Worm (Caenorhabditis elegans) whole organism, L4 larva: ENCODE measurements around the gene F13H10.9.

Experiments used
- D1046.2 ChIP-seq: fragments of 200-800 bp; sonication (Bioruptor generic); IDR thresholded peaks from 2 replicates; pipeline ENCODE4 v1.3.6; 2022; ENCODE audit warnings: missing genetic modification characterization, missing compliant biosample characterization
- F26F4.8 ChIP-seq: fragments of 200-800 bp; sonication (Bioruptor generic); conservative IDR thresholded peaks from 2 replicates; pipeline ENCODE4 v1.3.6; 2022; ENCODE audit warnings: missing genetic modification characterization, missing compliant biosample characterization
- F49E8.2 ChIP-seq: sonication (generic microtip); optimal IDR thresholded peaks from 2 replicates; lab custom pipeline; 2016; ENCODE audit warnings: missing compliant biosample characterization, mild to moderate bottlenecking, missing genetic modification characterization, borderline replicate concordance
- R02D3.7 ChIP-seq: fragments of 150-350 bp; sonication (generic microtip); optimal IDR thresholded peaks from 3 replicates; lab custom pipeline; 2014; ENCODE audit warnings: missing biosample characterization, missing genetic modification characterization
- Y105C5A.15 ChIP-seq: fragments of 200-800 bp; sonication (Bioruptor generic); IDR thresholded peaks from 2 replicates; pipeline ENCODE4 v1.3.6; 2022; ENCODE audit warnings: missing genetic modification characterization, missing compliant biosample characterization
- Y5F2A.4 ChIP-seq: fragments of 200-800 bp; sonication (Bioruptor generic); optimal IDR thresholded peaks from 2 replicates; lab custom pipeline; 2018; ENCODE audit warnings: mild to moderate bottlenecking, missing genetic modification characterization, missing compliant biosample characterization
- ceh-20 ChIP-seq: fragments of 200-800 bp; sonication (Bioruptor generic); IDR thresholded peaks from 2 replicates; pipeline ENCODE4 v1.3.6; 2022; ENCODE audit warnings: missing genetic modification reagents, missing genetic modification characterization, missing compliant biosample characterization
- ceh-82 ChIP-seq: sonication (generic microtip); optimal IDR thresholded peaks from 2 replicates; lab custom pipeline; 2017; ENCODE audit warnings: missing biosample characterization, missing genetic modification characterization
- ces-1 ChIP-seq: fragments of 150-350 bp; sonication (generic microtip); optimal IDR thresholded peaks from 4 replicates; lab custom pipeline; 2014; ENCODE audit warnings: missing biosample characterization, missing genetic modification reagents, missing genetic modification characterization
- cey-2 ChIP-seq: sonication (generic microtip); optimal IDR thresholded peaks from 3 replicates; lab custom pipeline; 2017; ENCODE audit warnings: missing genetic modification characterization, mild to moderate bottlenecking, missing compliant biosample characterization, antibody characterized with exemption, borderline replicate concordance; ENCODE audit not compliant: insufficient read depth
- ctbp-1 ChIP-seq: fragments of 200-800 bp; sonication (Bioruptor generic); IDR thresholded peaks from 2 replicates; pipeline ENCODE4 v1.3.6; 2022; ENCODE audit warnings: missing genetic modification reagents, missing genetic modification characterization, missing compliant biosample characterization
- daf-16 ChIP-seq, 3 experiments: sonication (generic microtip); optimal IDR thresholded peaks; 2 replicates each; lab custom pipeline; 2016 to 2017; ENCODE audit warnings: missing genetic modification characterization in 3 of 3, missing genetic modification reagents in 3 of 3, mild to moderate bottlenecking in 2 of 3, missing compliant biosample characterization in 2 of 3, missing biosample characterization in 1 of 3, moderate library complexity in 1 of 3
- dmd-6 ChIP-seq: fragments of 200-800 bp; sonication (Bioruptor generic); IDR thresholded peaks from 2 replicates; pipeline ENCODE4 v1.3.6; 2022; ENCODE audit warnings: missing genetic modification reagents, missing genetic modification characterization, missing compliant biosample characterization
- dmd-8 ChIP-seq: fragments of 200-800 bp; sonication (Bioruptor generic); IDR thresholded peaks from 2 replicates; pipeline ENCODE4 v1.3.6; 2022; ENCODE audit warnings: missing genetic modification characterization, missing compliant biosample characterization
- dpl-1 ChIP-seq: fragments of 150-350 bp; optimal IDR thresholded peaks from 2 replicates; lab custom pipeline; 2014; ENCODE audit warnings: missing biosample characterization, missing genetic modification reagents, missing genetic modification characterization
- duxl-1 ChIP-seq: sonication (generic microtip); optimal IDR thresholded peaks from 2 replicates; lab custom pipeline; 2016; ENCODE audit warnings: mild to moderate bottlenecking, missing genetic modification characterization, moderate library complexity, missing compliant biosample characterization; ENCODE audit not compliant: poor library complexity
- dve-1 ChIP-seq: sonication (generic microtip); optimal IDR thresholded peaks from 2 replicates; lab custom pipeline; 2017; ENCODE audit warnings: antibody characterized with exemption, mild to moderate bottlenecking, missing genetic modification characterization, missing compliant biosample characterization; ENCODE audit not compliant: insufficient read depth
- egl-43 ChIP-seq: fragments of 200-800 bp; sonication (Bioruptor generic); IDR thresholded peaks from 2 replicates; pipeline ENCODE4 v1.3.6; 2022; ENCODE audit warnings: missing genetic modification reagents, missing genetic modification characterization, missing compliant biosample characterization
- fos-1 ChIP-seq: fragments of 150-350 bp; optimal IDR thresholded peaks from 2 replicates; lab custom pipeline; 2014; ENCODE audit warnings: missing biosample characterization, missing genetic modification characterization
- hlh-30 ChIP-seq: sonication (generic microtip); optimal IDR thresholded peaks from 2 replicates; lab custom pipeline; 2017; ENCODE audit warnings: antibody characterized with exemption, mild to moderate bottlenecking, missing genetic modification characterization, missing compliant biosample characterization; ENCODE audit not compliant: insufficient read depth
- lim-7 ChIP-seq: fragments of 200-800 bp; sonication (Bioruptor generic); IDR thresholded peaks from 2 replicates; pipeline ENCODE4 v1.3.6; 2022; ENCODE audit warnings: missing genetic modification characterization, missing compliant biosample characterization
- lin-13 ChIP-seq: fragments of 150-350 bp; optimal IDR thresholded peaks from 2 replicates; lab custom pipeline; 2014; ENCODE audit warnings: missing biosample characterization, missing genetic modification reagents, missing genetic modification characterization
- lin-29 ChIP-seq: fragments of 200-800 bp; sonication (Bioruptor generic); IDR thresholded peaks from 2 replicates; pipeline ENCODE4 v1.3.6; 2022; ENCODE audit warnings: missing genetic modification reagents, missing genetic modification characterization, missing compliant biosample characterization
- lin-38 ChIP-seq: fragments of 200-800 bp; sonication (Bioruptor generic); IDR thresholded peaks from 2 replicates; pipeline ENCODE4 v1.3.6; 2022; ENCODE audit warnings: missing genetic modification reagents, missing genetic modification characterization, missing compliant biosample characterization
- madf-9 ChIP-seq: fragments of 200-800 bp; sonication (Bioruptor generic); conservative IDR thresholded peaks from 2 replicates; pipeline ENCODE4 v1.3.6; 2022; ENCODE audit warnings: missing genetic modification reagents, missing genetic modification characterization, missing compliant biosample characterization
- mdl-1 ChIP-seq, 2 experiments: fragments of 150-350 bp in 1 of 2; sonication (generic microtip) in 1 of 2; optimal IDR thresholded peaks; 2 replicates each; lab custom pipeline; 2014 to 2017; ENCODE audit warnings: missing biosample characterization in 2 of 2, missing genetic modification characterization in 2 of 2
- mdt-29 ChIP-seq: fragments of 200-800 bp; sonication (Bioruptor generic); IDR thresholded peaks from 2 replicates; pipeline ENCODE4 v1.3.6; 2022; ENCODE audit warnings: missing genetic modification reagents, missing genetic modification characterization, missing compliant biosample characterization
- mxl-3 ChIP-seq: fragments of 200-800 bp; sonication (Bioruptor generic); optimal IDR thresholded peaks from 2 replicates; lab custom pipeline; 2018; ENCODE audit warnings: mild to moderate bottlenecking, missing genetic modification characterization, missing compliant biosample characterization
- nhr-10 ChIP-seq: fragments of 150-350 bp; optimal IDR thresholded peaks from 2 replicates; lab custom pipeline; 2014; ENCODE audit warnings: missing biosample characterization, missing genetic modification characterization
- nhr-237 ChIP-seq: sonication (generic microtip); optimal IDR thresholded peaks from 2 replicates; lab custom pipeline; 2017; ENCODE audit warnings: missing biosample characterization, missing genetic modification characterization
- nhr-28 ChIP-seq: fragments of 150-350 bp; optimal IDR thresholded peaks from 2 replicates; lab custom pipeline; 2014; ENCODE audit warnings: missing biosample characterization, missing genetic modification characterization
- nhr-6 ChIP-seq: fragments of 150-350 bp; optimal IDR thresholded peaks from 2 replicates; lab custom pipeline; 2014; ENCODE audit warnings: missing biosample characterization, missing genetic modification characterization
- php-3 ChIP-seq: fragments of 200-800 bp; sonication (Bioruptor generic); IDR thresholded peaks from 2 replicates; pipeline ENCODE4 v1.3.6; 2022; ENCODE audit warnings: missing genetic modification reagents, missing genetic modification characterization, missing compliant biosample characterization
- rbr-2 ChIP-seq: sonication (generic microtip); optimal IDR thresholded peaks from 2 replicates; lab custom pipeline; 2016; ENCODE audit warnings: missing genotype, missing genetic modification characterization, missing compliant biosample characterization
- set-16 ChIP-seq: fragments of 200-800 bp; sonication (Bioruptor generic); IDR thresholded peaks from 2 replicates; pipeline ENCODE4 v1.3.6; 2022; ENCODE audit warnings: missing genetic modification reagents, missing genetic modification characterization, missing compliant biosample characterization
- tra-1 ChIP-seq: fragments of 200-800 bp; sonication (Bioruptor generic); IDR thresholded peaks from 2 replicates; pipeline ENCODE4 v1.3.6; 2022; ENCODE audit warnings: missing genetic modification reagents, missing genetic modification characterization, missing compliant biosample characterization
- zfp-2 ChIP-seq: sonication (generic microtip); optimal IDR thresholded peaks from 2 replicates; lab custom pipeline; 2016; ENCODE audit warnings: mild to moderate bottlenecking, missing genetic modification characterization, missing compliant biosample characterization
- ztf-7 ChIP-seq: fragments of 150-350 bp; optimal IDR thresholded peaks from 2 replicates; lab custom pipeline; 2014; ENCODE audit warnings: missing biosample characterization, missing genetic modification characterization

F13H10.9 gene

ce11 chrIV:11027560-11027959, 25.8 kb downstream of the F13H10.9 start (continued):
- TF ChIP-seq ceh-20 (no peak), set-16 (GFP tag; lab: Robert Waterston, UW) (no peak), dpl-1 (GFP tag; lab: Kevin White, UChicago) (peak; percentile 56), F49E8.2 (no peak), fos-1 (tag; lab: Kevin White, UChicago) (no peak), Y5F2A.4 (GFP tag; lab: Kevin White, UChicago) (no peak), Y105C5A.15 (no peak), nhr-237 (tag; lab: Kevin White, UChicago) (no peak), D1046.2 (GFP tag; lab: Robert Waterston, UW) (no peak), mdt-29 (GFP tag; lab: Robert Waterston, UW) (0 out of 2 replicates have a peak, but pooled peaks have one; percentile 16), ceh-82 (no peak), mxl-3 (GFP tag; lab: Kevin White, UChicago) (peak; percentile 48), rbr-2 (tag; lab: Kevin White, UChicago) (peak; percentile 82), lin-38 (GFP tag; lab: Robert Waterston, UW) (peak; percentile 52), nhr-6 (tag; lab: Kevin White, UChicago) (peak; percentile 91), nhr-10 (tag; lab: Kevin White, UChicago) (no peak), egl-43 (GFP tag; lab: Robert Waterston, UW) (no peak), zfp-2 (tag; lab: Kevin White, UChicago) (no peak), madf-9 (GFP tag; lab: Robert Waterston, UW) (no peak), F26F4.8 (GFP tag; lab: Robert Waterston, UW) (no peak), php-3 (GFP tag; lab: Robert Waterston, UW) (0 out of 2 replicates have a peak, but pooled peaks have one; percentile 38), R02D3.7 (tag; lab: Kevin White, UChicago) (no peak), duxl-1 (tag; lab: Kevin White, UChicago) (peak; percentile 20), ztf-7 (tag; lab: Kevin White, UChicago) (peak; percentile 32), tra-1 (GFP tag; lab: Robert Waterston, UW) (0 out of 2 replicates have a peak, but pooled peaks have one; percentile 39), dve-1 (tag; lab: Kevin White, UChicago) (peak; percentile 97), ctbp-1 (GFP tag; lab: Robert Waterston, UW) (no peak), lin-29 (no peak), dmd-8 (no peak), cey-2 (tag; lab: Kevin White, UChicago) (no peak)

ce11 chrIV:11029412-11029811, 27.7 kb downstream of the F13H10.9 start, which contains the start of gene hrg-5:
Gene hrg-5, minus strand, starts transcription at chrIV:11029428.
- no peak for TF ChIP-seq daf-16 (GFP tag; optimal IDR thresholded peaks at IDR 0.05; lab: Kevin White, UChicago)
- peak; percentile 49 for TF ChIP-seq daf-16 (tag; optimal IDR thresholded peaks at IDR 0.05; lab: Kevin White, UChicago)
- TF ChIP-seq mdl-1 (tag; optimal IDR thresholded peaks at IDR 0.05; lab: Kevin White, UChicago), result peak in 1 of 2 experiments; percentile 24
- peak; percentile 68 for TF ChIP-seq nhr-28
- peak; percentile 65 for TF ChIP-seq dmd-6
- TF ChIP-seq ces-1, result no peak
- TF ChIP-seq ceh-82, result no peak
- no peak for TF ChIP-seq madf-9 (GFP tag; lab: Robert Waterston, UW)
- no peak for TF ChIP-seq fos-1 (tag; lab: Kevin White, UChicago)
- TF ChIP-seq lin-38 (GFP tag; lab: Robert Waterston, UW), result no peak
- TF ChIP-seq hlh-30, result no peak
- TF ChIP-seq lin-13 (GFP tag; lab: Kevin White, UChicago), result no peak
- no peak for TF ChIP-seq lim-7
